Fruit fly (Drosophila melanogaster) Kc167 (cell line): ENCODE results near the gene PGS1.

Experiments used
- Sin3A ChIP-seq: fragments of >200 bp; optimal IDR thresholded peaks from 2 replicates; lab custom pipeline; 2018; ENCODE audit warnings: missing external identifiers
- h ChIP-seq: fragments of >200 bp; optimal IDR thresholded peaks from 3 replicates; lab custom pipeline; 2018; ENCODE audit warnings: missing external identifiers
- insv ChIP-seq: fragments of >200 bp; optimal IDR thresholded peaks from 3 replicates; lab custom pipeline; 2018; ENCODE audit warnings: missing external identifiers
- psq ChIP-seq: fragments of >200 bp; optimal IDR thresholded peaks from 2 replicates; lab custom pipeline; 2017; ENCODE audit warnings: missing external identifiers
- ttk ChIP-seq: sonication (Bioruptor generic); optimal IDR thresholded peaks from 2 replicates; lab custom pipeline; 2017; ENCODE audit warnings: missing external identifiers

DNA sequence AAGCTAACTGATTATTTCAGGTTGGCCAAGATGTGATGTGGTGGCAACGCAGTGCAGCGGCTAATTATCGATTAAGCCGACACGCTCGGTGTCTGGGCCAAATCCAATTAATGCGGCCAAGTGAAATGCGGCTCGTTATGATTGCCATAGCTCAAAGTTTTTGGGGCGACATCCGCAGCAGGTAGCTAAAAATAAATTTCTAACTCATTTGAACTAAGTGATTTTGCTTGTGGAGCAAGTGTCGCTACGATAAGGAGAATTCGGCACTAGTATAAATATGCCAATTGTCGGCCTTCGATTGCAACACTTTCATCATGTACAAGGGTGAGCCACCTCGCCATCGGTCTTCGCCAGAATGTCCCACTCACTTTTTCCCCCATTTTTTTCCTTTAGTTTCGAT is 50.9 kb downstream of the PGS1 start, which contains the start of gene CG34282:
- TF ChIP-seq Sin3A (lab: Kevin White, UChicago), result no peak
- no peak for TF ChIP-seq psq
- TF ChIP-seq h, result no peak
- no peak for TF ChIP-seq insv (lab: Kevin White, UChicago)
- TF ChIP-seq ttk (lab: Kevin White, UChicago), result no peak
